Worm (Caenorhabditis elegans) whole organism, L3 larva: ENCODE data around the gene ZK121.2.

Experiments used
- ama-1 ChIP-seq: fragments of 150-350 bp; optimal IDR thresholded peaks from 2 replicates; lab custom pipeline; 2018
- ceh-9 ChIP-seq: sonication (generic microtip); optimal IDR thresholded peaks from 2 replicates; lab custom pipeline; 2018; ENCODE audit warnings: missing biosample characterization, missing genetic modification characterization
- daf-12 ChIP-seq: fragments of 150-350 bp; optimal IDR thresholded peaks from 2 replicates; lab custom pipeline; 2014; ENCODE audit warnings: missing biosample characterization, missing genetic modification reagents, missing genetic modification characterization
- nfya-1 ChIP-seq: sonication (generic microtip); optimal IDR thresholded peaks from 2 replicates; lab custom pipeline; 2017; ENCODE audit warnings: missing genetic modification characterization, mild to moderate bottlenecking, missing compliant biosample characterization, antibody characterized with exemption, moderate library complexity; ENCODE audit not compliant: insufficient read depth
- skn-1 ChIP-seq: fragments of 150-350 bp; optimal IDR thresholded peaks from 2 replicates; lab custom pipeline; 2014; ENCODE audit warnings: missing biosample characterization, missing genetic modification characterization
- snpc-4 ChIP-seq: fragments of 150-350 bp; optimal IDR thresholded peaks from 2 replicates; lab custom pipeline; 2014; ENCODE audit warnings: missing biosample characterization, missing genetic modification characterization
- unc-62 ChIP-seq: fragments of 150-350 bp; sonication (generic microtip); optimal IDR thresholded peaks from 4 replicates; lab custom pipeline; 2014; ENCODE audit warnings: missing biosample characterization, missing genetic modification reagents, missing genetic modification characterization

ce11 chrIII:5318610-5319009, 22.9 kb upstream of the ZK121.2 start:
- TF ChIP-seq nfya-1 (tag; lab: Kevin White, UChicago) (no peak), snpc-4 (no peak), ama-1 (lab: Kevin White, UChicago) (no peak), unc-62 (GFP tag; lab: Kevin White, UChicago) (no peak), daf-12 (no peak), ceh-9 (no peak), skn-1 (no peak)
